Worm (Caenorhabditis elegans): ENCODE measurements around the gene Y66H1A.5.
"Not testable (repeated sequence)": the region's sequence is repeated elsewhere in the genome, so short reads cannot be mapped to it uniquely, and the experiment has no call there.

Gene Y66H1A.5

DNA sequence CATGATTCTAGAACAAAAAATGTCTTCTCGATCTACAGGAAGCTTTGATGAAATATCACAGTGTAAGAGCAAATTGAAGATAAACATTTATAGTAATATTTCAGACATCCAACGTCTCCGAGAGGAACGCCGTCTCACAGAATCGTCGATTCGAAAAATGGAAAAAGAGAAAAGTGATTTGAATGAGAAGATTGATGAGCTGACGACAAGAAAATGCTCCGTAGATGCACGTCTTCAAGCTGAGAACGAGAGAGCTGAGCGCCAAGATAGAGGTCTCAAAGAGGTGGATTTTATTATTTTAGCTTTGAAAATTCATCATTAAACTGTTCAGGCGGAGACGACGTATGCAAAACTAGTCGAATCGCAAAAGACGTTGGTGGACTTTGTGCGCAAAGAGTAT lies 40.9 kb downstream of the Y66H1A.5 start, which contains the start of gene ssna-1:
Gene ssna-1 (plus strand): TSS at position 12 of the 400 bp plus-strand sequence.
- TF ChIP-seq nhr-12 (tag; optimal IDR thresholded peaks at IDR 0.05) (no peak), ceh-16 (tag; optimal IDR thresholded peaks at IDR 0.05) (no peak), nhr-21 (tag; optimal IDR thresholded peaks at IDR 0.05) (no peak), Y55F3AM.14 (GFP tag; optimal IDR thresholded peaks at IDR 0.05) (no peak), sma-9 (GFP tag; optimal IDR thresholded peaks at IDR 0.05) (no peak), sma-9 (tag; optimal IDR thresholded peaks at IDR 0.05) (no peak), aly-2 (tag; optimal IDR thresholded peaks at IDR 0.05) (no peak), alr-1 (tag; optimal IDR thresholded peaks at IDR 0.05) (no peak), nhr-129 (tag; optimal IDR thresholded peaks at IDR 0.05) (no peak), unc-39 (tag; optimal IDR thresholded peaks at IDR 0.05) (no peak), dmd-4 (tag; optimal IDR thresholded peaks at IDR 0.05) (no peak), sem-4 (tag; optimal IDR thresholded peaks at IDR 0.05) (no peak), lin-39 (tag; optimal IDR thresholded peaks at IDR 0.05) (no peak), unc-55 (GFP tag; optimal IDR thresholded peaks at IDR 0.05) (no peak), elt-3 (tag; optimal IDR thresholded peaks at IDR 0.05) (no peak)

DNA sequence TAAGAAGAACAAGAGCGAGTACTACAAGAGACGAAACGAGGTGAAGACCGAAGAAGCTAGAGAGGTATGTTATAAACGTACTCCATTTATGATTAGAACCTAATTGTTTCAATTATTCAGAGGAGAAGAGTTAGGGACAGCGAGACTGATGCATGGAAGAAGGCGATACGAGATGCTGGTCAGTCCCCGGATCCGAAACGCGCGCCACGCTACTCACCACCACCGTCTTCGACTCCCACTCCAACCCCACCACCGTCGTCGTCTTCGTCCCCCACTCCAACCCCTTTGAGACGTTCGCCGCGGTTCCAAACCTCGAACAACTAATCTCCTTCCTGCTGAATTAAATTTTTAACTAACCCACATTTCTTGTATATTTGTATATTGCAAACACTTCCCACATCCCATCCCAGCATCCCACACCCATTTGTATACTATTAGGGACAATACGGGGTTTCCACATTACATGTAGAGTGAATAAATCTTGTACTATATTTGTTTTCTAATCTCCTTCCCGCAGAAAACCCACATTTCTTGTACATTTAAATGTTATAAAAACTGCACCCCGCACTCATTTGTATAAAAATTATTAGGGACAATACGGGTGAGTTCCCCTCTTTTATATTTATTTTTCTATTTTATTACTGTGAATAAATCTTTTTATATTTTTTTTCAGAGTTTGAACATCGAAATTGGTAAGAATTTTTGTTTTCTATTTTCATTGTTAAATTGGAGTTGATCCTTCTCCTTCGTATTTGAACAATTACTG lies 41.5 kb downstream of the Y66H1A.5 start:
- no peak for TF ChIP-seq skn-1 (tag; optimal IDR thresholded peaks at IDR 0.05)
- no peak for TF ChIP-seq R02D3.7 (tag; optimal IDR thresholded peaks at IDR 0.05)
- no peak for TF ChIP-seq gmeb-1 (tag; optimal IDR thresholded peaks at IDR 0.05)
- no peak for TF ChIP-seq ZK546.5 (tag; optimal IDR thresholded peaks at IDR 0.05)
- TF ChIP-seq egl-27 (tag; optimal IDR thresholded peaks at IDR 0.05) = no peak
- no peak for TF ChIP-seq F13H6.1 (tag; optimal IDR thresholded peaks at IDR 0.05)
- no peak for TF ChIP-seq lin-13 (GFP tag; optimal IDR thresholded peaks at IDR 0.05)
- TF ChIP-seq nhr-129 (tag; optimal IDR thresholded peaks at IDR 0.05) = no peak
- no peak for TF ChIP-seq ama-1 (optimal IDR thresholded peaks at IDR 0.05)
- TF ChIP-seq sem-4 (tag; optimal IDR thresholded peaks at IDR 0.05) = no peak
- TF ChIP-seq peb-1 (tag; optimal IDR thresholded peaks at IDR 0.05) = no peak
- TF ChIP-seq zag-1 (tag; optimal IDR thresholded peaks at IDR 0.05) = no peak
- TF ChIP-seq ztf-11 (tag; optimal IDR thresholded peaks at IDR 0.05) = no peak

DNA sequence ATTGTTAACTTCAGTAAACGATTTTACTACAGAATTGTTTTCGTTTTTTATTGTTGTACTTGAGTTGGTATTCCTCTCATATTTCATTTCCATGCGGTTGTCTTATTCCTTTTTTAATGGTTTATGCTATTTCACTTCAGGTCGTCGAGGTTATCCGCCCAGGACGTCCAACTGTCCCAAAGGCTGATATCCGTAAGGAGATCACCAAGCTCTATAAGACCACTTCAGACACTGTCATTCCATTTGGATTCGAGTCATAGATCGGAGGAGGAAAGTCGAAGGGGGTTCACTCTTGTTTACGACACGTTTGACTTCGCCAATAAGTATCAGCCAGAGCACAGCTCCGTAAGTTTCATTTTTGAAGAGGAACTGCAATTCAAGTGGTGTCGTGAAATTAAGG lies 42.4 kb downstream of the Y66H1A.5 start, which contains the start of gene T07A9.14:
Gene T07A9.14 (plus strand): TSS at position 124 of the 400 bp plus-strand sequence.
- TF ChIP-seq nhr-12 (tag; optimal IDR thresholded peaks at IDR 0.05) (no peak), sma-3 (GFP tag; optimal IDR thresholded peaks at IDR 0.05) (no peak), zag-1 (tag; optimal IDR thresholded peaks at IDR 0.05) (no peak), peb-1 (tag; optimal IDR thresholded peaks at IDR 0.05) (no peak), lin-11 (tag; optimal IDR thresholded peaks at IDR 0.05) (no peak), ztf-1 (GFP tag; conservative IDR thresholded peaks at IDR 0.05) (no peak)

DNA sequence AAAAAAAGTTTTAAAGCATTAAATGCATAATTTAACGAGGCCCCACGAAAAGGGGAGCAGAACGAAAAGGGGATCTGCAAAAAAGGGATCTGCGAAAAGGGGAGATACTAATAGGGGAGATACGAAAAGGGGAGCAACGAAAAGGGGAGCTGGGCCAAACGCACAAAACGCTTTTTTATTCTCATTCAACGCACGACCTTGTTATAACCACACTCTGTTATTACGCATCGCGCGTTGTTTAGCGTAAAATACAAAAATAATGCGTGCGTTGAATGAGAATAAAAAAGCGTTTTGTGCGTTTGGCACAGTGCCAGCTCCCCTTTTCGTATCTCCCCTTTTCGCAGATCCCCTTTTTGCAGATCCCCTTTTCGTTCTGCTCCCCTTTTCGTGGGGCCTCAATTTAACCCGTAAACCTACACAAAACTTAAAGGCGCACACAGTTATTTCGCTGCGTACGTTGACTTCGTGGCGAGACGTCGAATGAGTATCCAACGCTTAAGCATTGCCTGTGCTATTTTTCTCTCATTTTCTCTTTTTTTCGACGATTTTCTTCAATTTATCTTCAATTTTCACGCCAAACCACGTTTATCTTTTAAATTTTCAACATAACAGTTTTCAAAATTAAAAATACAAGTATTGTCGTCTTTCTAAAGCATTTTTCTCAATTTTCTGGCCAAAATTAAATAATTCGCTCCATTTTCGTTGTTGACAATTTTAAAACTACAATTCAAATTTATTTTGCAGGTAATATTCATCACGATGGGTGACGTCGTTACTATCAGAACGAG lies 43.6 kb downstream of the Y66H1A.5 start, which contains the start of gene rps-24:
Gene rps-24 (plus strand): TSS at position 738 of the 788 bp plus-strand sequence.
- TF ChIP-seq mab-5 (tag; optimal IDR thresholded peaks at IDR 0.05) = peak; percentile 87
- TF ChIP-seq R02D3.7 (tag; optimal IDR thresholded peaks at IDR 0.05) = peak; percentile 86
- peak; percentile 94 for TF ChIP-seq F13H6.1 (tag; optimal IDR thresholded peaks at IDR 0.05)
- TF ChIP-seq nhr-129 (tag; optimal IDR thresholded peaks at IDR 0.05) = peak; percentile 95
- peak; percentile 81 for TF ChIP-seq nhr-21 (tag; optimal IDR thresholded peaks at IDR 0.05)
- peak; percentile 69 for TF ChIP-seq egl-27 (tag; optimal IDR thresholded peaks at IDR 0.05)
- TF ChIP-seq sem-4 (tag; optimal IDR thresholded peaks at IDR 0.05) = peak; percentile 80
- TF ChIP-seq nhr-77 (tag; optimal IDR thresholded peaks at IDR 0.05) = peak; percentile 28
- TF ChIP-seq Y55F3AM.14 (GFP tag; optimal IDR thresholded peaks at IDR 0.05) = peak; percentile 83
- peak; percentile 64 for TF ChIP-seq snpc-4 (tag; optimal IDR thresholded peaks at IDR 0.05)
- TF ChIP-seq sma-3 (GFP tag; optimal IDR thresholded peaks at IDR 0.05) = peak; percentile 97
- TF ChIP-seq lin-13 (GFP tag; optimal IDR thresholded peaks at IDR 0.05) = peak; percentile 93
- peak; percentile 86 for TF ChIP-seq sma-9 (GFP tag; optimal IDR thresholded peaks at IDR 0.05)
- not testable (repeated sequence) for TF ChIP-seq sma-9 (tag; optimal IDR thresholded peaks at IDR 0.05)
- TF ChIP-seq mdl-1 (tag; optimal IDR thresholded peaks at IDR 0.05) = peak; percentile 0 to 38
- peak; percentile 81 for TF ChIP-seq nhr-25 (tag; optimal IDR thresholded peaks at IDR 0.05)
- TF ChIP-seq unc-55 (GFP tag; optimal IDR thresholded peaks at IDR 0.05) = peak; percentile 97
- peak; percentile 51 for TF ChIP-seq ceh-82 (tag; optimal IDR thresholded peaks at IDR 0.05)
- TF ChIP-seq lin-11 (tag; optimal IDR thresholded peaks at IDR 0.05) = peak; percentile 60
- TF ChIP-seq nhr-6 (tag; optimal IDR thresholded peaks at IDR 0.05) = peak; percentile 80
- TF ChIP-seq zag-1 (tag; optimal IDR thresholded peaks at IDR 0.05) = peak; percentile 53
- peak; percentile 76 for TF ChIP-seq fos-1 (tag; optimal IDR thresholded peaks at IDR 0.05)
- TF ChIP-seq lin-39 (tag; optimal IDR thresholded peaks at IDR 0.05) = peak; percentile 44
- peak; percentile 15 for TF ChIP-seq ama-1 (optimal IDR thresholded peaks at IDR 0.05)
- peak; percentile 64 for TF ChIP-seq ztf-4 (tag; optimal IDR thresholded peaks at IDR 0.05)
- TF ChIP-seq gmeb-1 (tag; optimal IDR thresholded peaks at IDR 0.05) = peak; percentile 80
- TF ChIP-seq blmp-1 (tag; optimal IDR thresholded peaks at IDR 0.05; ENCODE audit: insufficient read depth) = peak; percentile 49
- TF ChIP-seq lsy-2 (tag; optimal IDR thresholded peaks at IDR 0.05) = peak; percentile 86 to 94
- TF ChIP-seq crh-2 (tag; optimal IDR thresholded peaks at IDR 0.05) = peak; percentile 93
- peak; percentile 65 for TF ChIP-seq ZK546.5 (tag; optimal IDR thresholded peaks at IDR 0.05)
- TF ChIP-seq C34F6.9 (tag; optimal IDR thresholded peaks at IDR 0.05) = peak; percentile 88

Measured in whole organism, L2 larva.